Worm (Caenorhabditis elegans): Measurements from ENCODE around the gene EEED8.3.

- TF ChIP-seq dao-5 (tag; optimal IDR thresholded peaks at IDR 0.05) (no peak), him-1 (tag; optimal IDR thresholded peaks at IDR 0.05) (no peak), W03F9.2 (tag; optimal IDR thresholded peaks at IDR 0.05) (no peak)
Observed at ce11 chrII:5388786-5389421, 25.2 kb upstream of the EEED8.3 start, which contains the start of gene rsp-4.
